Fruit fly (Drosophila melanogaster): ENCODE results near the gene out.

Gene out

DNA sequence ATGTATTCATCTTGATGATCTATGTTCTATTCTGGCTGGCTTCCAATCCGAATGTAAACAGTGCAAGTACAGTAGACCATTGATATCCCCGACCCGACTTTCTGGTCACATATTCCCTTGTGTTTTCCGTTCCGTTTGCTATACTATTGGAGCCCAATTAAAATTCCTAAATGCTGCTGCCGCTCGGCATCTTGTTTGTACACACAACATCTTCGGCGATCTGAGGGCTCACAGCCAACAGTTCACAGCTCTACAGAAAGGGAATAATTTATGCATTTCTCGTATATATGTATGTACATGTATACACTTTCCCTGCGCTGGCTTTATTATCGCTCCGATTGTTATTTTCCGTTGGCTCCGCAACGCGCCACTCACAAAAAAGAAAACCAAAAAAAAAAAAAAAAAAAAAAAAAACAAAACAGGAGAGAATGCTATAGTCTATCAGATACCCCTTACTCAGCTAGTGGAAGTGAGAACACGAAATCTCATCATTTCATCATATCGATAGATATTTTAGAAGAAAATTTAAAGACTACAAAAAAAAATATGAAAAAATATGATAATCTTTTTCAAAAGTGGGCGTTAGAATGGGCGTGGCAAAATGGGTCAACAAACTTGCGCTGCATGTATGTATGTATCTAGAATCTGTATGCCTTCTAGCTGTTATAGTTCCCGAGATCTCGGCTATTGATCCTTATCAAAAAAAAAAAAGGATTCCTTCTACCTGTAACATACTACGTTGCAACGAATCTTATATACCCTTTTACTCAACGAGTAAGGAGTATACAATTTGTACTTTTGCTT is 49.4 kb upstream of the out start (continued):
- TF ChIP-seq CG6854 (GFP tag; optimal IDR thresholded peaks at IDR 0.05) (no peak), CG10631 (GFP tag; optimal IDR thresholded peaks at IDR 0.05) (peak; percentile 65), dac (GFP tag; optimal IDR thresholded peaks at IDR 0.05) (no peak), dsx (GFP tag; optimal IDR thresholded peaks at IDR 0.05; ENCODE audit: poor library complexity, severe bottlenecking) (peak; percentile 27), pdm3 (GFP tag; optimal IDR thresholded peaks at IDR 0.05) (peak; percentile 75), Smox (GFP tag; optimal IDR thresholded peaks at IDR 0.05) (peak; percentile 42), Sox14 (GFP tag; optimal IDR thresholded peaks at IDR 0.05) (peak; percentile 62), CG1621 (tag; optimal IDR thresholded peaks at IDR 0.05) (no peak), Eip93F (GFP tag; optimal IDR thresholded peaks at IDR 0.05) (no peak), CG31627 (GFP tag; optimal IDR thresholded peaks at IDR 0.05) (peak; percentile 45), CG8119 (GFP tag; IDR thresholded peaks at IDR 0.05) (peak; percentile 66), CG4318 (GFP tag; optimal IDR thresholded peaks at IDR 0.05) (peak; percentile 26), Blimp-1 (GFP tag; optimal IDR thresholded peaks at IDR 0.05) (no peak), CG34406 (GFP tag; optimal IDR thresholded peaks at IDR 0.05) (peak; percentile 67), CG6808 (GFP tag; optimal IDR thresholded peaks at IDR 0.05) (peak; percentile 52), CG9139 (GFP tag; optimal IDR thresholded peaks at IDR 0.05) (peak; percentile 20), Hr39 (GFP tag; optimal IDR thresholded peaks at IDR 0.05) (peak; percentile 53), CG11294 (GFP tag; IDR thresholded peaks at IDR 0.05) (no peak)

DNA sequence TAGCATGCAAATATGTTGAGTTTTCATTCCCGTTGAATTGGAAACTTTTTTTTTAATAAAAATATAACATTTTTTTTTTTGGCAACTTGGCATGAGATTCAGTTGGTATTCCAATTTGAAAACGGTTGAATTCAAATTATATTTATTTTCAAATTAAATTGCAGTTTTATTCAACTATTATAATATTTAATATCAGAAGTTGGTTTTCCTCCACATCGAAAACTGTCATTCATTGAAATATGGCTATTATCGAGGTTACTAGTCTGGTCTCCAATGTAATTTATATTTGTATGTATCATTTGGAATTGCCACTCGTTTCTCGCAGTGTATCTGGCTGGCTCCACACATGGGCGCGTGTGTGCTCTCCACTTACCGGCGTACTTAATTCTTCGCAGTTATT is 48.0 kb upstream of the out start:
- TF ChIP-seq CG10631 (GFP tag; optimal IDR thresholded peaks at IDR 0.05) (peak; percentile 6), CG6808 (GFP tag; optimal IDR thresholded peaks at IDR 0.05) (peak; percentile 10), CG8632 (GFP tag; optimal IDR thresholded peaks at IDR 0.05) (no peak), vri (GFP tag; optimal IDR thresholded peaks at IDR 0.05) (no peak), Ets21C (GFP tag; optimal IDR thresholded peaks at IDR 0.05) (no peak), CG4318 (GFP tag; optimal IDR thresholded peaks at IDR 0.05) (peak; percentile 13), fd59A (GFP tag; optimal IDR thresholded peaks at IDR 0.05) (no peak), Eip78C (GFP tag) (peak; percentile 66), CG32006 (GFP tag; optimal IDR thresholded peaks at IDR 0.05) (peak; percentile 51), dsx (GFP tag; optimal IDR thresholded peaks at IDR 0.05; ENCODE audit: poor library complexity, severe bottlenecking) (no peak), CG6276 (GFP tag; optimal IDR thresholded peaks at IDR 0.05) (no peak), CG16779 (tag; optimal IDR thresholded peaks at IDR 0.05) (no peak), Hr4 (GFP tag; optimal IDR thresholded peaks at IDR 0.05) (peak; percentile 8), CG6854 (GFP tag; optimal IDR thresholded peaks at IDR 0.05) (no peak), CG15336 (GFP tag; IDR thresholded peaks at IDR 0.05) (no peak), CG3919 (GFP tag; optimal IDR thresholded peaks at IDR 0.05) (peak; percentile 21), topi (GFP tag; optimal IDR thresholded peaks at IDR 0.05) (no peak), CG6163 (GFP tag; IDR thresholded peaks at IDR 0.05) (peak; percentile 29; the same call in 1 of the 3 replicates), esn (GFP tag; optimal IDR thresholded peaks at IDR 0.05) (peak; percentile 13), Sox102F (GFP tag; optimal IDR thresholded peaks at IDR 0.05) (no peak), Smox (GFP tag; optimal IDR thresholded peaks at IDR 0.05) (peak; percentile 4), Ets96B (tag; optimal IDR thresholded peaks at IDR 0.05) (no peak), eg (GFP tag; IDR thresholded peaks at IDR 0.05) (0 out of 3 replicates have a peak, but pooled peaks have one; percentile 21), Eip75B (GFP tag; optimal IDR thresholded peaks at IDR 0.05) (no peak), achi (GFP tag; optimal IDR thresholded peaks at IDR 0.05) (peak; percentile 18), Gug (GFP tag; IDR thresholded peaks at IDR 0.05) (no peak), OdsH (GFP tag; optimal IDR thresholded peaks at IDR 0.05) (peak; percentile 37), salr (GFP tag; optimal IDR thresholded peaks at IDR 0.05) (peak in 1 of 2 experiments; percentile 32), Sox15 (GFP tag; optimal IDR thresholded peaks at IDR 0.05) (no peak)

Data from whole organism, prepupa.